Worm (Caenorhabditis elegans): ENCODE results near the gene K09C4.7.

- TF ChIP-seq him-1 (tag; optimal IDR thresholded peaks at IDR 0.05) (no peak), dao-5 (tag; optimal IDR thresholded peaks at IDR 0.05) (no peak), W03F9.2 (tag; optimal IDR thresholded peaks at IDR 0.05) (no peak)
Measured at ce11 chrX:3272580-3272979, at the start of gene K09C4.7.
